Fruit fly (Drosophila melanogaster) whole organism, embryonic: ENCODE measurements around the gene CG10376.

Experiments used
- Bgb ChIP-seq: fragments of 200-800 bp; sonication (Bioruptor generic); IDR thresholded peaks from 2 replicates; pipeline ENCODE4 v1.3.6; 2022; ENCODE audit warnings: missing biosample characterization, missing genetic modification characterization; ENCODE audit not compliant: partially characterized antibody
- CG10431 ChIP-seq: fragments of 200-800 bp; sonication (Bioruptor generic); optimal IDR thresholded peaks from 3 replicates; lab custom pipeline; 2018; ENCODE audit warnings: missing biosample characterization, mild to moderate bottlenecking, missing genetic modification characterization
- CG11093 ChIP-seq: fragments of 200-800 bp; sonication (Bioruptor generic); IDR thresholded peaks from 3 replicates; pipeline ENCODE4 v1.3.6; 2022; ENCODE audit warnings: missing biosample characterization, missing genetic modification characterization
- CG15514 ChIP-seq: fragments of 200-800 bp; sonication (Bioruptor generic); optimal IDR thresholded peaks from 3 replicates; lab custom pipeline; 2017; ENCODE audit warnings: missing biosample characterization, missing genetic modification characterization, mild to moderate bottlenecking, moderate library complexity, missing genetic modification reagents
- CG1603 ChIP-seq: fragments of 200-800 bp; sonication (Bioruptor generic); optimal IDR thresholded peaks from 2 replicates; lab custom pipeline; 2019; ENCODE audit warnings: missing biosample characterization, mild to moderate bottlenecking, missing genetic modification characterization, moderate library complexity
- CG1647 ChIP-seq: fragments of 200-800 bp; sonication (Bioruptor generic); optimal IDR thresholded peaks from 3 replicates; lab custom pipeline; 2016; ENCODE audit warnings: missing biosample characterization, missing genetic modification characterization
- CG16863 ChIP-seq: fragments of 200-800 bp; sonication (Bioruptor generic); optimal IDR thresholded peaks from 3 replicates; lab custom pipeline; 2016; ENCODE audit warnings: missing biosample characterization, missing genetic modification characterization
- CG18764 ChIP-seq: fragments of 200-800 bp; sonication (Bioruptor generic); optimal IDR thresholded peaks from 3 replicates; lab custom pipeline; 2016; ENCODE audit warnings: missing biosample characterization, missing genetic modification characterization
- CG32532 ChIP-seq: fragments of 200-800 bp; sonication (Bioruptor generic); IDR thresholded peaks from 2 replicates; pipeline ENCODE4 v1.3.6; 2022; ENCODE audit warnings: missing biosample characterization, missing genetic modification characterization
- CG3995 ChIP-seq: fragments of 200-800 bp; sonication (Bioruptor generic); optimal IDR thresholded peaks from 3 replicates; lab custom pipeline; 2016; ENCODE audit warnings: missing biosample characterization, missing genetic modification characterization
- CG43689 ChIP-seq: fragments of 200-800 bp; sonication (Bioruptor generic); IDR thresholded peaks from 2 replicates; pipeline ENCODE4 v1.3.6; 2022; ENCODE audit warnings: missing biosample characterization, missing genetic modification characterization
- CG4820 ChIP-seq: fragments of 200-800 bp; sonication (Bioruptor generic); optimal IDR thresholded peaks from 3 replicates; lab custom pipeline; 2016; ENCODE audit warnings: missing biosample characterization, missing genetic modification characterization
- CG9932 ChIP-seq: fragments of 200-800 bp; sonication (Bioruptor generic); IDR thresholded peaks from 2 replicates; pipeline ENCODE4 v1.3.6; 2022; ENCODE audit warnings: missing biosample characterization, missing genetic modification characterization
- CHES-1-like ChIP-seq: fragments of 200-800 bp; sonication (Bioruptor generic); optimal IDR thresholded peaks from 2 replicates; lab custom pipeline; 2016; ENCODE audit warnings: missing biosample characterization, missing genetic modification characterization
- Dip3 ChIP-seq: fragments of 200-800 bp; sonication (Bioruptor generic); optimal IDR thresholded peaks from 3 replicates; lab custom pipeline; 2016; ENCODE audit warnings: missing biosample characterization, missing genetic modification characterization
- Dp ChIP-seq: fragments of 200-800 bp; sonication (Bioruptor generic); optimal IDR thresholded peaks from 2 replicates; lab custom pipeline; 2018; ENCODE audit warnings: missing biosample characterization, mild to moderate bottlenecking, missing genetic modification characterization, moderate library complexity
- E2f1 ChIP-seq: fragments of 200-800 bp; sonication (Bioruptor generic); IDR thresholded peaks from 2 replicates; pipeline ENCODE4 v1.3.6; 2022; ENCODE audit warnings: missing biosample characterization, missing genetic modification characterization
- H2.0 ChIP-seq: fragments of 200-800 bp; sonication (Bioruptor generic); IDR thresholded peaks from 2 replicates; pipeline ENCODE4 v1.3.6; 2022; ENCODE audit warnings: missing biosample characterization, missing genetic modification characterization
- HLH54F ChIP-seq: fragments of 200-800 bp; sonication (Bioruptor generic); optimal IDR thresholded peaks from 3 replicates; lab custom pipeline; 2016; ENCODE audit warnings: missing biosample characterization, missing genetic modification characterization
- HmgZ ChIP-seq: fragments of 200-800 bp; sonication (Bioruptor generic); optimal IDR thresholded peaks from 2 replicates; lab custom pipeline; 2018; ENCODE audit warnings: missing biosample characterization, mild to moderate bottlenecking, missing genetic modification characterization
- Hmx ChIP-seq: fragments of 200-800 bp; sonication (Bioruptor generic); optimal IDR thresholded peaks from 2 replicates; lab custom pipeline; 2016; ENCODE audit warnings: missing biosample characterization, missing genetic modification characterization
- Hr3 ChIP-seq: fragments of 200-800 bp; sonication (Bioruptor generic); optimal IDR thresholded peaks from 3 replicates; lab custom pipeline; 2016; ENCODE audit warnings: missing biosample characterization, missing genetic modification characterization
- Hr51 ChIP-seq, 2 experiments: fragments of 200-800 bp; sonication (Bioruptor generic); optimal IDR thresholded peaks; 2 replicates in 1 of 2; 3 replicates in 1 of 2; lab custom pipeline; 2016 to 2018; ENCODE audit warnings: missing biosample characterization in 2 of 2, missing genetic modification characterization in 2 of 2, mild to moderate bottlenecking in 1 of 2, moderate library complexity in 1 of 2
- Hr78 ChIP-seq, 2 experiments: fragments of 200-800 bp in 1 of 2; fragments of >200 bp in 1 of 2; sonication (Bioruptor generic) in 1 of 2; optimal IDR thresholded peaks; 2 replicates each; lab custom pipeline; 2017 to 2019; ENCODE audit warnings: missing biosample characterization in 2 of 2, missing genetic modification characterization in 2 of 2, mild to moderate bottlenecking in 1 of 2, moderate library complexity in 1 of 2
- Oli ChIP-seq: fragments of 200-800 bp; sonication (Bioruptor generic); optimal IDR thresholded peaks from 2 replicates; lab custom pipeline; 2018; ENCODE audit warnings: missing biosample characterization, mild to moderate bottlenecking, missing genetic modification characterization, moderate library complexity
- Sin3A ChIP-seq: fragments of >200 bp; optimal IDR thresholded peaks from 2 replicates; lab custom pipeline; 2018
- Six4 ChIP-seq: fragments of 200-800 bp; sonication (Bioruptor generic); optimal IDR thresholded peaks from 2 replicates; lab custom pipeline; 2016; ENCODE audit warnings: missing biosample characterization, missing genetic modification characterization
- Trl ChIP-seq, 3 experiments: fragments of >200 bp in 2 of 3; fragments of 200-800 bp in 1 of 3; sonication (Bioruptor generic) in 1 of 3; optimal IDR thresholded peaks; 2 replicates in 1 of 3; 3 replicates in 2 of 3; lab custom pipeline; 2016 to 2017; ENCODE audit warnings: missing biosample characterization in 1 of 3, missing genetic modification characterization in 1 of 3
- Xrp1 ChIP-seq: fragments of 200-800 bp; sonication (Bioruptor generic); IDR thresholded peaks from 2 replicates; pipeline ENCODE4 v1.3.6; 2022; ENCODE audit warnings: missing biosample characterization, missing genetic modification characterization
- YL-1 ChIP-seq: fragments of 200-800 bp; sonication (Bioruptor generic); optimal IDR thresholded peaks from 3 replicates; lab custom pipeline; 2017; ENCODE audit warnings: missing biosample characterization, mild to moderate bottlenecking, missing genetic modification characterization
- ara ChIP-seq: fragments of 200-800 bp; sonication (Bioruptor generic); IDR thresholded peaks from 2 replicates; pipeline ENCODE4 v1.3.6; 2022; ENCODE audit warnings: missing biosample characterization, missing genetic modification characterization
- az2 ChIP-seq: fragments of 200-800 bp; sonication (Bioruptor generic); optimal IDR thresholded peaks from 3 replicates; lab custom pipeline; 2016; ENCODE audit warnings: missing biosample characterization, missing genetic modification characterization
- bbx ChIP-seq: fragments of 200-800 bp; sonication (Bioruptor generic); IDR thresholded peaks from 2 replicates; pipeline ENCODE4 v1.3.6; 2022; ENCODE audit warnings: missing biosample characterization, missing genetic modification characterization; ENCODE audit not compliant: partially characterized antibody
- cas ChIP-seq: fragments of 200-800 bp; sonication (Bioruptor generic); IDR thresholded peaks from 2 replicates; pipeline ENCODE4 v1.3.6; 2022; ENCODE audit warnings: missing biosample characterization, missing genetic modification characterization
- crp ChIP-seq, 2 experiments: fragments of 200-800 bp; sonication (Bioruptor generic); optimal IDR thresholded peaks; 2 replicates in 1 of 2; 3 replicates in 1 of 2; lab custom pipeline; 2017; ENCODE audit warnings: missing biosample characterization in 2 of 2, missing genetic modification characterization in 2 of 2, mild to moderate bottlenecking in 1 of 2, moderate library complexity in 1 of 2
- cwo ChIP-seq: fragments of 200-800 bp; sonication (Bioruptor generic); optimal IDR thresholded peaks from 3 replicates; lab custom pipeline; 2017; ENCODE audit warnings: missing biosample characterization, missing genetic modification characterization, mild to moderate bottlenecking, moderate library complexity, missing genetic modification reagents
- dmrt99B ChIP-seq: fragments of 200-800 bp; sonication (Bioruptor generic); optimal IDR thresholded peaks from 2 replicates; lab custom pipeline; 2018; ENCODE audit warnings: missing biosample characterization, mild to moderate bottlenecking, missing genetic modification characterization, moderate library complexity
- esg ChIP-seq: fragments of 200-800 bp; sonication (Bioruptor generic); conservative IDR thresholded peaks from 2 replicates; pipeline ENCODE4 v1.3.6; 2022; ENCODE audit warnings: missing biosample characterization, missing genetic modification characterization
- exex ChIP-seq: fragments of 200-800 bp; sonication (Bioruptor generic); optimal IDR thresholded peaks from 4 replicates; lab custom pipeline; 2018; ENCODE audit warnings: missing biosample characterization, mild to moderate bottlenecking, missing genetic modification characterization, moderate library complexity
- fd3F ChIP-seq: fragments of 200-800 bp; sonication (Bioruptor generic); optimal IDR thresholded peaks from 2 replicates; lab custom pipeline; 2018; ENCODE audit warnings: missing biosample characterization, mild to moderate bottlenecking, missing genetic modification characterization, moderate library complexity
- jigr1 ChIP-seq: fragments of 200-800 bp; sonication (Bioruptor generic); IDR thresholded peaks from 3 replicates; pipeline ENCODE4 v1.3.6; 2022; ENCODE audit warnings: missing biosample characterization, missing genetic modification characterization
- org-1 ChIP-seq: fragments of 200-800 bp; sonication (Bioruptor generic); optimal IDR thresholded peaks from 2 replicates; lab custom pipeline; 2017; ENCODE audit warnings: missing biosample characterization, missing genetic modification characterization
- p53 ChIP-seq: fragments of 200-800 bp; sonication (Bioruptor generic); optimal IDR thresholded peaks from 2 replicates; lab custom pipeline; 2016; ENCODE audit warnings: missing biosample characterization, missing genetic modification characterization
- phol ChIP-seq: fragments of 200-800 bp; sonication (Bioruptor generic); optimal IDR thresholded peaks from 3 replicates; lab custom pipeline; 2018; ENCODE audit warnings: missing biosample characterization, mild to moderate bottlenecking, missing genetic modification characterization, moderate library complexity
- ro ChIP-seq: fragments of 200-800 bp; sonication (Bioruptor generic); IDR thresholded peaks from 2 replicates; pipeline ENCODE4 v1.3.6; 2022; ENCODE audit warnings: missing biosample characterization, missing genetic modification characterization
- row ChIP-seq: fragments of 200-800 bp; sonication (Bioruptor generic); IDR thresholded peaks from 3 replicates; pipeline ENCODE4 v1.3.6; 2022; ENCODE audit warnings: missing biosample characterization, missing genetic modification characterization
- sim ChIP-seq: fragments of 200-800 bp; sonication (Bioruptor generic); IDR thresholded peaks from 2 replicates; pipeline ENCODE4 v1.3.6; 2022; ENCODE audit warnings: missing biosample characterization, missing genetic modification characterization
- sna ChIP-seq: fragments of 200-800 bp; sonication (Bioruptor generic); IDR thresholded peaks from 2 replicates; pipeline ENCODE4 v1.3.6; 2022; ENCODE audit warnings: missing biosample characterization, missing genetic modification characterization; ENCODE audit not compliant: partially characterized antibody
- sug ChIP-seq: fragments of 200-800 bp; optimal IDR thresholded peaks from 2 replicates; lab custom pipeline; 2019; ENCODE audit warnings: missing biosample characterization, mild to moderate bottlenecking, missing genetic modification characterization, moderate library complexity
- vfl ChIP-seq: fragments of 200-800 bp; sonication (Bioruptor generic); optimal IDR thresholded peaks from 2 replicates; lab custom pipeline; 2016; ENCODE audit warnings: missing biosample characterization, missing genetic modification characterization
- zen2 ChIP-seq: fragments of 200-800 bp; sonication (Bioruptor generic); IDR thresholded peaks from 3 replicates; pipeline ENCODE4 v1.3.6; 2022; ENCODE audit warnings: missing biosample characterization, missing genetic modification characterization; ENCODE audit not compliant: partially characterized antibody

CG10376 gene

DNA sequence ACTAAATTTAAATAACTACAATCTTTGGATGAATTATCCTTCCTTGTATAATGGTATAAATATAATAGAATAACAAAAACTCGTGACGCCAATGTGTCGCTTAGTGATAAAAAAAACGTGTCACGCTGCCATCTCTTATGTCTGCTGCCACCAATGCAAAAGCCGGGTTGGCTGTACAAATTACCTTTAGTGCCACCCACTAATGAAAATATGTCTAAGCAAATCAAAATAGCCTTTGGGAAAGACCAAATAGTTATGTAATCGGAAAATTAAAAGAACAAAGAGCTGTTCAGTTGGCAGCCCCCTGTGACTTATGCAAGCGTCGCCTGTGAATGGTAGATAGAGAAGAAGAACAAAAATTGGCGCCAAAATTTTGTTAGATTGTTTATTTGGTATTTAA lies 13.5 kb downstream of the CG10376 start, which contains the start of gene CG10336:
TSS of gene CG10336 (plus strand) at position 153 of the 400 bp plus-strand sequence.
- no peak for TF ChIP-seq Hr3 (GFP tag; lab: Kevin White, UChicago)
- no peak for TF ChIP-seq CG4820 (GFP tag; lab: Kevin White, UChicago)
- no peak for TF ChIP-seq HLH54F (GFP tag; lab: Kevin White, UChicago)
- peak; percentile 42; the same call in 1 of the 2 replicates for TF ChIP-seq bbx (GFP tag; lab: Robert Waterston, UW)
- no peak for TF ChIP-seq Xrp1 (GFP tag; lab: Robert Waterston, UW)
- TF ChIP-seq vfl (GFP tag; lab: Kevin White, UChicago): no peak
- TF ChIP-seq CG1603 (tag; lab: Kevin White, UChicago): peak; percentile 17
- peak in 1 of 2 experiments; percentile 10 for TF ChIP-seq crp (GFP tag; optimal IDR thresholded peaks at IDR 0.05; lab: Kevin White, UChicago)
- TF ChIP-seq CHES-1-like (GFP tag; lab: Kevin White, UChicago): no peak
- TF ChIP-seq Six4 (GFP tag; lab: Kevin White, UChicago): no peak
- TF ChIP-seq CG1647: no peak
- no peak for TF ChIP-seq Oli
- peak; percentile 36; the same call in 1 of the 2 replicates for TF ChIP-seq CG9932
- no peak for TF ChIP-seq Trl (optimal IDR thresholded peaks at IDR 0.05; lab: Kevin White, UChicago)
- TF ChIP-seq Trl (GFP tag; optimal IDR thresholded peaks at IDR 0.05; lab: Kevin White, UChicago): peak; percentile 2
- TF ChIP-seq row (GFP tag; lab: Robert Waterston, UW): peak; percentile 74
- TF ChIP-seq CG15514 (GFP tag; lab: Kevin White, UChicago): peak; percentile 55
- TF ChIP-seq CG11093 (GFP tag; lab: Robert Waterston, UW): no peak
- TF ChIP-seq HmgZ (tag; lab: Kevin White, UChicago): peak; percentile 6
- no peak for TF ChIP-seq az2 (GFP tag; lab: Kevin White, UChicago)
- peak; percentile 38 for TF ChIP-seq sna (GFP tag; lab: Robert Waterston, UW)
- TF ChIP-seq YL-1 (GFP tag; lab: Kevin White, UChicago): peak; percentile 60
- no peak for TF ChIP-seq esg (GFP tag; lab: Robert Waterston, UW)
- TF ChIP-seq sug (tag; lab: Kevin White, UChicago): peak; percentile 34
- no peak for TF ChIP-seq CG43689 (GFP tag; lab: Robert Waterston, UW)
- no peak for TF ChIP-seq Hmx (GFP tag; lab: Kevin White, UChicago)
- TF ChIP-seq cwo: no peak
- TF ChIP-seq dmrt99B (tag; lab: Kevin White, UChicago): no peak
- no peak for TF ChIP-seq CG18764 (GFP tag; lab: Kevin White, UChicago)
- no peak for TF ChIP-seq Hr51 (GFP tag; optimal IDR thresholded peaks at IDR 0.05; lab: Kevin White, UChicago)
- TF ChIP-seq Bgb (GFP tag; lab: Robert Waterston, UW): peak; percentile 19; the same call in 1 of the 2 replicates
- no peak for TF ChIP-seq fd3F
- no peak for TF ChIP-seq CG16863
- TF ChIP-seq org-1 (GFP tag; lab: Kevin White, UChicago): no peak
- TF ChIP-seq CG32532 (GFP tag; lab: Robert Waterston, UW): 0 out of 2 replicates have a peak, but pooled peaks have one; percentile 12
- no peak for TF ChIP-seq sim
- peak; percentile 50 for TF ChIP-seq phol (tag; lab: Kevin White, UChicago)
- TF ChIP-seq Dip3 (GFP tag; lab: Kevin White, UChicago): no peak
- peak; percentile 49 for TF ChIP-seq Sin3A (lab: Kevin White, UChicago)
- TF ChIP-seq zen2 (GFP tag; lab: Robert Waterston, UW): peak; percentile 57; the same call in 1 of the 3 replicates
- TF ChIP-seq jigr1 (GFP tag; lab: Robert Waterston, UW): no peak
- TF ChIP-seq CG3995 (GFP tag; lab: Kevin White, UChicago): no peak
- no peak for TF ChIP-seq CG10431 (GFP tag; lab: Kevin White, UChicago)
- TF ChIP-seq exex (tag; lab: Kevin White, UChicago): no peak
- no peak for TF ChIP-seq Hr78 (GFP tag; optimal IDR thresholded peaks at IDR 0.05; lab: Kevin White, UChicago)
- TF ChIP-seq ro (GFP tag; lab: Robert Waterston, UW): no peak
- no peak for TF ChIP-seq cas (GFP tag; lab: Robert Waterston, UW)
- no peak for TF ChIP-seq ara
- TF ChIP-seq E2f1 (GFP tag; lab: Robert Waterston, UW): peak; percentile 93
- TF ChIP-seq H2.0 (GFP tag; lab: Robert Waterston, UW): no peak
- peak; percentile 89 for TF ChIP-seq Dp (GFP tag; lab: Kevin White, UChicago)
- TF ChIP-seq p53 (GFP tag; lab: Kevin White, UChicago): no peak
